Worm (Caenorhabditis elegans): ENCODE measurements around the gene C50A2.3.

ce11 chrIV:1199501-1199900 lies 41.7 kb upstream of the C50A2.3 start:
- TF ChIP-seq nhr-90 (tag; optimal IDR thresholded peaks at IDR 0.05) (no peak), ceh-58 (GFP tag; IDR thresholded peaks at IDR 0.05) (no peak), somi-1 (GFP tag; optimal IDR thresholded peaks at IDR 0.05) (no peak), pha-4 (tag; optimal IDR thresholded peaks at IDR 0.05) (no peak), Y67H2A.10 (GFP tag; conservative IDR thresholded peaks at IDR 0.05) (no peak), let-607 (tag; optimal IDR thresholded peaks at IDR 0.05) (no peak), unc-130 (GFP tag; optimal IDR thresholded peaks at IDR 0.05) (no peak), K12H6.12 (tag; optimal IDR thresholded peaks at IDR 0.05) (no peak), F22D6.2 (tag; optimal IDR thresholded peaks at IDR 0.05) (no peak), Y53F4B.3 (GFP tag; IDR thresholded peaks at IDR 0.05) (no peak), F39B2.1 (GFP tag; IDR thresholded peaks at IDR 0.05) (no peak), mxl-1 (tag; optimal IDR thresholded peaks at IDR 0.05) (no peak), akir-1 (GFP tag; optimal IDR thresholded peaks at IDR 0.05) (no peak), die-1 (tag; optimal IDR thresholded peaks at IDR 0.05) (no peak)
